Worm (Caenorhabditis elegans) whole organism, early embryonic: Measurements from ENCODE around the gene F55C10.4.

ENCODE experiments used
- F13C5.2 ChIP-seq: sonication (generic microtip); optimal IDR thresholded peaks from 2 replicates; lab custom pipeline; 2017; ENCODE audit warnings: mild to moderate bottlenecking, missing genetic modification characterization, inconsistent platforms, missing compliant biosample characterization
- aly-1 ChIP-seq: sonication (generic microtip); optimal IDR thresholded peaks from 2 replicates; lab custom pipeline; 2016; ENCODE audit warnings: missing genetic modification characterization, missing compliant biosample characterization
- ama-1 ChIP-seq: fragments of 150-350 bp; optimal IDR thresholded peaks from 2 replicates; lab custom pipeline; 2014
- ets-7 ChIP-seq: sonication (generic microtip); optimal IDR thresholded peaks from 2 replicates; lab custom pipeline; 2016; ENCODE audit warnings: missing genotype, missing genetic modification characterization, missing compliant biosample characterization
- flt-1 ChIP-seq: fragments of 200-800 bp; sonication (Bioruptor generic); IDR thresholded peaks from 2 replicates; pipeline ENCODE4 v1.3.6; 2022; ENCODE audit warnings: missing genetic modification characterization, missing compliant biosample characterization
- hmbx-1 ChIP-seq: sonication (generic microtip); optimal IDR thresholded peaks from 2 replicates; lab custom pipeline; 2016; ENCODE audit warnings: mild to moderate bottlenecking, missing genetic modification characterization, missing compliant biosample characterization
- hmg-4 ChIP-seq: fragments of 200-800 bp; sonication (Bioruptor generic); optimal IDR thresholded peaks from 2 replicates; lab custom pipeline; 2018; ENCODE audit warnings: mild to moderate bottlenecking, missing genetic modification characterization, missing compliant biosample characterization
- scrt-1 ChIP-seq: fragments of 200-800 bp; sonication (Bioruptor generic); IDR thresholded peaks from 2 replicates; pipeline ENCODE4 v1.3.6; 2022; ENCODE audit warnings: missing genetic modification characterization, missing compliant biosample characterization
- sea-1 ChIP-seq: fragments of 200-800 bp; sonication (Bioruptor generic); conservative IDR thresholded peaks from 2 replicates; pipeline ENCODE4 v1.3.6; 2022; ENCODE audit warnings: missing genetic modification characterization, missing compliant biosample characterization
- tbx-11 ChIP-seq: fragments of 200-800 bp; sonication (Bioruptor generic); IDR thresholded peaks from 2 replicates; pipeline ENCODE4 v1.3.6; 2022; ENCODE audit warnings: missing genetic modification characterization, missing compliant biosample characterization

- TF ChIP-seq ama-1 (lab: Kevin White, UChicago) (no peak), hmbx-1 (tag; lab: Kevin White, UChicago) (no peak), aly-1 (no peak), scrt-1 (GFP tag; lab: Robert Waterston, UW) (no peak), ets-7 (tag; lab: Kevin White, UChicago) (no peak), tbx-11 (GFP tag; lab: Robert Waterston, UW) (no peak), flt-1 (GFP tag; lab: Robert Waterston, UW) (no peak), hmg-4 (GFP tag; lab: Kevin White, UChicago) (no peak), F13C5.2 (tag; lab: Kevin White, UChicago) (no peak), sea-1 (GFP tag; lab: Robert Waterston, UW) (no peak)
Measured at ce11 chrV:11424565-11424964, 38.0 kb downstream of the F55C10.4 start, which contains the start of gene T26H10.2.
